Worm (Caenorhabditis elegans) whole organism, early embryonic: ENCODE results near the gene rpb-11.

Experiments
- B0310.2 ChIP-seq: sonication (generic microtip); optimal IDR thresholded peaks from 2 replicates; lab custom pipeline; 2016; ENCODE audit warnings: mild to moderate bottlenecking, missing genetic modification characterization, missing compliant biosample characterization
- F13C5.2 ChIP-seq: sonication (generic microtip); optimal IDR thresholded peaks from 2 replicates; lab custom pipeline; 2017; ENCODE audit warnings: mild to moderate bottlenecking, missing genetic modification characterization, inconsistent platforms, missing compliant biosample characterization
- aly-1 ChIP-seq: sonication (generic microtip); optimal IDR thresholded peaks from 2 replicates; lab custom pipeline; 2016; ENCODE audit warnings: missing genetic modification characterization, missing compliant biosample characterization
- ama-1 ChIP-seq: fragments of 150-350 bp; optimal IDR thresholded peaks from 2 replicates; lab custom pipeline; 2014
- ceh-13 ChIP-seq: fragments of 200-800 bp; sonication (Bioruptor generic); optimal IDR thresholded peaks from 2 replicates; lab custom pipeline; 2018; ENCODE audit warnings: mild to moderate bottlenecking, missing genetic modification characterization, missing compliant biosample characterization
- ceh-36 ChIP-seq: sonication (generic microtip); optimal IDR thresholded peaks from 2 replicates; lab custom pipeline; 2016; ENCODE audit warnings: missing genetic modification characterization, inconsistent platforms, missing compliant biosample characterization
- ets-7 ChIP-seq: sonication (generic microtip); optimal IDR thresholded peaks from 2 replicates; lab custom pipeline; 2016; ENCODE audit warnings: missing genotype, missing genetic modification characterization, missing compliant biosample characterization
- flt-1 ChIP-seq: fragments of 200-800 bp; sonication (Bioruptor generic); IDR thresholded peaks from 2 replicates; pipeline ENCODE4 v1.3.6; 2022; ENCODE audit warnings: missing genetic modification characterization, missing compliant biosample characterization
- hmbx-1 ChIP-seq: sonication (generic microtip); optimal IDR thresholded peaks from 2 replicates; lab custom pipeline; 2016; ENCODE audit warnings: mild to moderate bottlenecking, missing genetic modification characterization, missing compliant biosample characterization
- hmg-4 ChIP-seq: fragments of 200-800 bp; sonication (Bioruptor generic); optimal IDR thresholded peaks from 2 replicates; lab custom pipeline; 2018; ENCODE audit warnings: mild to moderate bottlenecking, missing genetic modification characterization, missing compliant biosample characterization
- hnd-1 ChIP-seq: sonication (generic microtip); optimal IDR thresholded peaks from 2 replicates; lab custom pipeline; 2016; ENCODE audit warnings: missing genetic modification characterization, missing compliant biosample characterization
- pes-1 ChIP-seq: fragments of 200-800 bp; sonication (Bioruptor generic); IDR thresholded peaks from 2 replicates; pipeline ENCODE4 v1.3.6; 2022; ENCODE audit warnings: missing genetic modification reagents, missing genetic modification characterization, missing compliant biosample characterization
- scrt-1 ChIP-seq: fragments of 200-800 bp; sonication (Bioruptor generic); IDR thresholded peaks from 2 replicates; pipeline ENCODE4 v1.3.6; 2022; ENCODE audit warnings: missing genetic modification characterization, missing compliant biosample characterization
- sea-1 ChIP-seq: fragments of 200-800 bp; sonication (Bioruptor generic); conservative IDR thresholded peaks from 2 replicates; pipeline ENCODE4 v1.3.6; 2022; ENCODE audit warnings: missing genetic modification characterization, missing compliant biosample characterization
- tbx-11 ChIP-seq: fragments of 200-800 bp; sonication (Bioruptor generic); IDR thresholded peaks from 2 replicates; pipeline ENCODE4 v1.3.6; 2022; ENCODE audit warnings: missing genetic modification characterization, missing compliant biosample characterization
- tbx-37 ChIP-seq: fragments of 200-800 bp; sonication (Bioruptor generic); conservative IDR thresholded peaks from 2 replicates; pipeline ENCODE4 v1.3.6; 2022; ENCODE audit warnings: missing genetic modification reagents, missing genetic modification characterization, missing compliant biosample characterization
- tra-4 ChIP-seq: sonication (generic microtip); optimal IDR thresholded peaks from 2 replicates; lab custom pipeline; 2017; ENCODE audit warnings: missing genetic modification characterization, missing compliant biosample characterization

Gene rpb-11

DNA sequence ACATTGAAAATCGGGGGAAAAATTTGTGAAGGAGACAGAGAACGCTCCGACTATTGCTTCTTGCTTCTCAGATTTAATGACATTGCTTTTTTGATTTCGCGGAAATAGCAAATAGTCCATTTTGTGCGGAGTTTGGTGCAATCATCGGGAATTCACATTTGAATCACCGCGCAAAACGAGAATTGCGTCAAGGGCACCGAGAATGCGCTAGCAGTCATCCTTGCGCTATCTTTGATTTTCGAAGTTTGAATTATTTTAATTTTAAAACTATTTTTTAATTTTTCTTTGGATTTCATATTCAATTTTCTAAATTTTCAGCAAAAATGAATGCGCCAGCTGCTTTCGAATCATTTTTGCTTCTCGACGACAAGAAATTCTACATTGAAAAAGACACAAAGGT lies at the start of gene rpb-11:
TSS of gene rpb-11 (plus strand) at position 319 of the 400 bp plus-strand sequence.
- peak; percentile 88 for TF ChIP-seq F13C5.2 (tag; lab: Kevin White, UChicago)
- TF ChIP-seq tra-4 (tag; lab: Kevin White, UChicago) = no peak
- no peak for TF ChIP-seq ceh-36 (tag; lab: Kevin White, UChicago)
- TF ChIP-seq hmg-4 (GFP tag; lab: Kevin White, UChicago) = peak; percentile 34
- peak; percentile 59; the same call in 1 of the 2 replicates for TF ChIP-seq tbx-11
- TF ChIP-seq scrt-1 = peak; percentile 36; the same call in 1 of the 2 replicates
- no peak for TF ChIP-seq ama-1 (lab: Kevin White, UChicago)
- peak; percentile 23 for TF ChIP-seq ceh-13 (GFP tag; lab: Kevin White, UChicago)
- no peak for TF ChIP-seq aly-1 (tag; lab: Kevin White, UChicago)
- TF ChIP-seq ets-7 (tag; lab: Kevin White, UChicago) = no peak
- peak; percentile 17 for TF ChIP-seq hnd-1 (tag; lab: Kevin White, UChicago)
- no peak for TF ChIP-seq hmbx-1
- peak; percentile 72 for TF ChIP-seq flt-1 (GFP tag; lab: Robert Waterston, UW)
- TF ChIP-seq tbx-37 (GFP tag; lab: Robert Waterston, UW) = peak; percentile 60; the same call in 1 of the 2 replicates
- TF ChIP-seq pes-1 (GFP tag; lab: Robert Waterston, UW) = peak; percentile 68
- TF ChIP-seq sea-1 (GFP tag; lab: Robert Waterston, UW) = 0 out of 2 replicates have a peak, but pooled peaks have one; percentile 24
- TF ChIP-seq B0310.2 (tag; lab: Kevin White, UChicago) = no peak

DNA sequence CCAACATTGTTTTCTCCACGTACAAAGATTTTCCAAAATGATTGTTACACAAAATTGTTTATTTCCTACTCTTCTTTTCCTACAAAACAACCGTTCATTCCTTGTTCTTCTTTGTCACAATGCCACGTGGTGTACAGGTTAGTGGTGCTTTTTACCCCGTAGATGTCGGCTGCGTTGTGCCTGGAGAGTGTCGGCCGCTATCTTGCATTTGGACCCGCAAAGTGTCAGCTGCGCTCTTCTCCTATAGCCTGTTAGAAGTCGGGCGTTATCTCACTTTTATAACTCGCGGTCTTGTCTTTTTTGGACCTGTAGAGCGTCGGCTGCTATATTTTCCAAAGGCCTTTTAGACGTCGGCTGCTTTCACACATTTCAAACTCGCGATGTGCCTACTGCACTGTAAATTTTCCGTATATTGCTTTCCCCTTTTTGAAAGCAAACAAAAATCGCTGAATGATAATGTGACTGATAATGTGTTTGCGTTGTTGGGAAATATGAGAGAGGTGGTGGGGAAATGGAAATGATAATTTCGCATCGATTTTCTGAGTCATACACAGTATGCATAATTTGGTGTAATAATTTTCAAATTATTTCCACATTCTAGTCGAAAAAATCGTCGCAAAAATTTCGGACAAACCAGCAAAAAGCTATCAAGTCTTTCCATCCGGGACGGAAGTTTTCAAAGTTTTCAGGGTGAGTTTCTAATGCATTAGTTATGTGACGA lies 49.1 kb upstream of the rpb-11 start, which contains the start of gene F01D5.8:
TSS of gene F01D5.8 (plus strand) at position 51 of the 721 bp plus-strand sequence.
- TF ChIP-seq ceh-36 (tag; lab: Kevin White, UChicago) (no peak), flt-1 (GFP tag; lab: Robert Waterston, UW) (no peak), hmbx-1 (no peak), aly-1 (tag; lab: Kevin White, UChicago) (no peak)

DNA sequence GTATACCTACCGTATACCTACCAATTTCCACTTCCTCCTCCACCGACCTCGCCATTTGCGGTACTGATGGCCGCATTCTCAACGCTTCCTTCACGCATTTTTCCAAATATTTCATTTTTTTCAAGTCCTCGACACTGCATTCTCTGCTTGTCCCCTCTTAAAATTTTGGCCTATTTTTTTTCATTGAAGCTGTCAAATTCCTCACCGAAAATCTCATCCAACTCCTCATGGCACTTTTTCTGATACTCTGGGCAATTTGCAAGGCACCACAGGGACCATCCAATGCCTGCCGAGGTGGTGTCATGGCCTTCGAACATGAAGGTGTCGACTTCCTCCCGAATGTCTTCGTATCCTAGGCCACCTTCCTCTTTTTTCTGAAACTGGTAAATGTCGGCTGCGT lies 45.2 kb upstream of the rpb-11 start:
- TF ChIP-seq tbx-11 (no peak), ceh-36 (tag; lab: Kevin White, UChicago) (no peak), tra-4 (tag; lab: Kevin White, UChicago) (no peak), ceh-13 (GFP tag; lab: Kevin White, UChicago) (no peak), ets-7 (tag; lab: Kevin White, UChicago) (no peak), hmbx-1 (no peak), F13C5.2 (tag; lab: Kevin White, UChicago) (no peak), scrt-1 (no peak), ama-1 (lab: Kevin White, UChicago) (no peak), aly-1 (tag; lab: Kevin White, UChicago) (no peak), tbx-37 (GFP tag; lab: Robert Waterston, UW) (no peak), hnd-1 (tag; lab: Kevin White, UChicago) (no peak), flt-1 (GFP tag; lab: Robert Waterston, UW) (no peak), hmg-4 (GFP tag; lab: Kevin White, UChicago) (no peak)

DNA sequence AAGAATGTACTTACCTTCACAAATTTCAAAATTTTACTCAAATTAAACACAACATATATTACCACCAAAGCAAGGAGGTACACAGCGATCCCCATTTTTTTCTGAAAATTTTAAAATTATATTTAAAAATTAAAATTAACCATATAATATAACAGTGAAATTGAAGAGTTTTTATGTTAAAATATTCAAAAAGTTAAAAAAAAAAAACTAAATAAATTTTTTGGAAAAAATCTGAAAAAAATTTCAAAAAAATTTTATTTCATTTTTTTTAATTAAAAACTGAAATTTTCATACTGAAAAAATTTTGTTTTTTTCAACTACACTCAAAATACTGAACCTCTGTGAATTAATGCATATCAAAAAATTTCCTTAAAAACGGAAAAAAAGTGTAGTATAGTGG lies 43.0 kb upstream of the rpb-11 start, which contains the start of gene cyp-37A1:
TSS of gene cyp-37A1 (minus strand) at position 101 of the 400 bp plus-strand sequence.
- no peak for TF ChIP-seq tbx-37 (GFP tag; lab: Robert Waterston, UW)
- TF ChIP-seq hnd-1 (tag; lab: Kevin White, UChicago) = no peak
- no peak for TF ChIP-seq aly-1 (tag; lab: Kevin White, UChicago)
- no peak for TF ChIP-seq ceh-36 (tag; lab: Kevin White, UChicago)
- TF ChIP-seq ceh-13 (GFP tag; lab: Kevin White, UChicago) = no peak
- no peak for TF ChIP-seq flt-1 (GFP tag; lab: Robert Waterston, UW)
- no peak for TF ChIP-seq tra-4 (tag; lab: Kevin White, UChicago)
- no peak for TF ChIP-seq pes-1 (GFP tag; lab: Robert Waterston, UW)
- TF ChIP-seq hmbx-1 = no peak
- TF ChIP-seq sea-1 (GFP tag; lab: Robert Waterston, UW) = no peak
- no peak for TF ChIP-seq ets-7 (tag; lab: Kevin White, UChicago)
- TF ChIP-seq ama-1 (lab: Kevin White, UChicago) = no peak
- no peak for TF ChIP-seq scrt-1
- no peak for TF ChIP-seq tbx-11
- no peak for TF ChIP-seq B0310.2 (tag; lab: Kevin White, UChicago)
- no peak for TF ChIP-seq F13C5.2 (tag; lab: Kevin White, UChicago)
- no peak for TF ChIP-seq hmg-4 (GFP tag; lab: Kevin White, UChicago)

DNA sequence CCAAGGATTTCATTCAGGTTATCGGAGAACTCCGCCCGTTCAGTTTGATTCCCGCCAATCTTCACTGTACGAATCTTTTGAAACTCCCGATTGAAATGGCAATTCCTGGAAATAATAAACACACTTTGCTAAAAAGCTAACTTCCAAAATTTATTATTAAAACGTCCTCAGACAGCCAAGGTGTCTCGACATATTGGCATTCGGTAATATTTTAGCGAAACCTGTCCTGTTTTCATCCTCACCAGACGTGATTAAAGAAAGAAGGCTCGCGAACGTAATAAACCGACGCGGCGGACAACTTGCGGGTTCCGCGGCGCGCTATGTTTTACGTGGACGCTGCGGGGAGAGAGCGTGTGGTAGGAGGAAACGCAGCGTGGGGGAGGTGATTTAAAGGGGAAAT lies 41.7 kb upstream of the rpb-11 start:
- TF ChIP-seq flt-1 (GFP tag; lab: Robert Waterston, UW) = no peak
- TF ChIP-seq hmg-4 (GFP tag; lab: Kevin White, UChicago) = peak; percentile 68
- no peak for TF ChIP-seq hmbx-1
- peak; percentile 24 for TF ChIP-seq F13C5.2 (tag; lab: Kevin White, UChicago)
- TF ChIP-seq ceh-36 (tag; lab: Kevin White, UChicago) = no peak
- no peak for TF ChIP-seq ceh-13 (GFP tag; lab: Kevin White, UChicago)
- TF ChIP-seq sea-1 (GFP tag; lab: Robert Waterston, UW) = no peak
- no peak for TF ChIP-seq aly-1 (tag; lab: Kevin White, UChicago)
- peak; percentile 78 for TF ChIP-seq ama-1 (lab: Kevin White, UChicago)

DNA sequence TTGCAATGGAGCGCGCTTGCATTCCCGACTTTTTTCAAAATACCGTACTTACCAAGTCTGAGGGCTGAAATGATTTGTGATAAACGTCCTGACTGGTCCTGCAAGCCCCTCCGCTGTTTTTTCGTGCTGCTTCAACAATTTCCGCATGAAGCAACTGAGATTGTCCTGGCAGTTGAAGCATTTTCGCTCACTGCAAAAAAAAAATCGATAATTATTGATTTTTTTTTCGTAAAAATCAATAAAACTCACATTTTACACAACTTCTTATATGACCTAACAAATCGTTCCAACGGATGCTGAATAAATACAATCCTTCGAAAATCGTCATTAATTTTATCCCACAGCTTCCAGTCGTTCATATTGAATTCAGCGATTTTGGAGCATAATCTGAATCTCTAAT lies 41.0 kb upstream of the rpb-11 start:
- TF ChIP-seq tbx-37 (GFP tag; lab: Robert Waterston, UW) (no peak), sea-1 (GFP tag; lab: Robert Waterston, UW) (no peak), pes-1 (GFP tag; lab: Robert Waterston, UW) (no peak), ets-7 (tag; lab: Kevin White, UChicago) (no peak)

DNA sequence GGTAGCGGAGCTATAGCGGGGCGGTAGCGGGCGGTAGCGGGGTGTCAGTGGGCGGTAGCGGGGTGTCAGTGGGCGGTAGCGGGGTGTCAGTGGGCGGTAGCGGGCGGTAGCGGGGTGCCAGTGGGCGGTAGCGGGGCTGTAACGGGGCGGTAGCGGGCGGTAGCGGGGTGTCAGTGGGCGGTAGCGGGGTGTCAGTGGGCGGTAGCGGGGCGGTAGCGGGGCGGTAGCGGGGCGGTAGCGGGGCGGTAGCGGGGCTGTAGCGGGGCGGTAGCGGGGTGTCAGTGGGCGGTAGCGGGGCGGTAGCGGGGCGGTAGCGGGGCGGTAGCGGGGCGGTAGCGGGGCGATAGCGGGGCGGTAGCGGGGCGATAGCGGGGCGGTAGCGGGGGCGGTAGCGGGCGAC lies 40.3 kb upstream of the rpb-11 start:
- TF ChIP-seq tbx-11 = peak; percentile 63; the same call in 1 of the 2 replicates
- TF ChIP-seq pes-1 (GFP tag; lab: Robert Waterston, UW) = peak; percentile 68; the same call in 1 of the 2 replicates
- peak; percentile 36 for TF ChIP-seq hmg-4 (GFP tag; lab: Kevin White, UChicago)
- 0 out of 2 replicates have a peak, but pooled peaks have one; percentile 43 for TF ChIP-seq scrt-1
- 0 out of 2 replicates have a peak, but pooled peaks have one; percentile 51 for TF ChIP-seq sea-1 (GFP tag; lab: Robert Waterston, UW)
- peak; percentile 37 for TF ChIP-seq tbx-37 (GFP tag; lab: Robert Waterston, UW)
